Fruit fly (Drosophila melanogaster): ENCODE data around the gene COX8.

The COX8 gene

DNA sequence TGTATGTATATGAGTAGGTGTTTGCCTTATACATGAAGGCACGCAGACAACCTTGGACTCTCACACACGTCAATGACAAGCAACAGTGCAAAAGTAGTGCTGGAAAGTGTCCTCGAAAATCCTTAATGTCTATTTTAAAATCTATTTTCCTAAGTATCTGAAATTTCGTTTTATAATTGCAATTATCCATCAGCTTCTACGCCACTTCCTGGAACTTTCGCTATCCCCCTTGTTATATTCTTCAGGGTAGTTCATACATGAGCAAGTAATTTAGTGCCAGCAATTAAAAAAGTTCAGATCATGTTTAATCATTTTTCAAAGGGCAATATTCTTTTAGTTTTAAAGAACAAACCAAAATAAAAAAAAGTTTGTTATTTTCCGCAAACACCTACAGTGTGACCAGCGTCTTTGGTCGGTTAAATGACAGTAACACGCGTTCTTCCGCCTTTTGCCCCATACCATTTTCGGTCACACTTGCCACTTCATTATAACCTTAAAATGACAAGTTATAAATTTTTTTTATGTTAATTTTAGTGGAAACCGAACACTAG is 22.5 kb downstream of the COX8 start (continued):
- TF ChIP-seq CG13287 (GFP tag; IDR thresholded peaks at IDR 0.05; ENCODE audit: partially characterized antibody) (peak; percentile 34; the same call in 1 of the 2 replicates), pan (optimal IDR thresholded peaks at IDR 0.05) (no peak), pan (GFP tag; optimal IDR thresholded peaks at IDR 0.05 in 1 of 2, IDR thresholded peaks at IDR 0.05 in 1 of 2) (no peak), CG18011 (GFP tag; optimal IDR thresholded peaks at IDR 0.05) (no peak), CG13424 (tag; optimal IDR thresholded peaks at IDR 0.05) (no peak), CG6854 (GFP tag; optimal IDR thresholded peaks at IDR 0.05) (no peak), tgo (GFP tag; IDR thresholded peaks at IDR 0.05) (no peak), Xrp1 (GFP tag; IDR thresholded peaks at IDR 0.05) (no peak), CG7839 (tag; optimal IDR thresholded peaks at IDR 0.05) (no peak), Opbp (GFP tag; IDR thresholded peaks at IDR 0.05; ENCODE audit: partially characterized antibody) (no peak), CG11504 (tag; optimal IDR thresholded peaks at IDR 0.05) (no peak), Tbp (GFP tag; optimal IDR thresholded peaks at IDR 0.05) (no peak), CG6254 (GFP tag; optimal IDR thresholded peaks at IDR 0.05) (peak; percentile 16), E2f1 (GFP tag; IDR thresholded peaks at IDR 0.05) (no peak), CG3847 (GFP tag; IDR thresholded peaks at IDR 0.05) (peak; percentile 37; the same call in 1 of the 2 replicates), CG6272 (GFP tag; IDR thresholded peaks at IDR 0.05) (no peak), Scr (GFP tag; IDR thresholded peaks at IDR 0.05; ENCODE audit: partially characterized antibody) (no peak), CG2889 (GFP tag; IDR thresholded peaks at IDR 0.05) (no peak), Rx (GFP tag; IDR thresholded peaks at IDR 0.05) (no peak), Vsx1 (GFP tag; optimal IDR thresholded peaks at IDR 0.05) (no peak), Deaf1 (tag; optimal IDR thresholded peaks at IDR 0.05) (no peak), kay (GFP tag; optimal IDR thresholded peaks at IDR 0.05) (no peak), Mrtf (GFP tag; IDR thresholded peaks at IDR 0.05) (no peak), Ada2b (GFP tag; IDR thresholded peaks at IDR 0.05) (no peak), CG11085 (GFP tag; IDR thresholded peaks at IDR 0.05) (no peak), HLH54F (GFP tag; optimal IDR thresholded peaks at IDR 0.05) (peak; percentile 25), exex (tag; optimal IDR thresholded peaks at IDR 0.05) (no peak), ERR (GFP tag; optimal IDR thresholded peaks at IDR 0.05) (no peak), CG17912 (GFP tag; optimal IDR thresholded peaks at IDR 0.05) (no peak), ase (GFP tag; IDR thresholded peaks at IDR 0.05) (no peak), toy (GFP tag; IDR thresholded peaks at IDR 0.05) (no peak), HLHmδ (GFP tag; optimal IDR thresholded peaks at IDR 0.05) (no peak), CG31388 (GFP tag; optimal IDR thresholded peaks at IDR 0.05) (no peak), CG11398 (GFP tag; optimal IDR thresholded peaks at IDR 0.05) (no peak), lab (GFP tag; optimal IDR thresholded peaks at IDR 0.05) (no peak), CG8765 (GFP tag; IDR thresholded peaks at IDR 0.05) (no peak), dan (GFP tag; IDR thresholded peaks at IDR 0.05) (no peak), Dref (GFP tag; IDR thresholded peaks at IDR 0.05) (0 out of 2 replicates have a peak, but pooled peaks have one; percentile 10), zen (tag; optimal IDR thresholded peaks at IDR 0.05) (peak; percentile 26)

DNA sequence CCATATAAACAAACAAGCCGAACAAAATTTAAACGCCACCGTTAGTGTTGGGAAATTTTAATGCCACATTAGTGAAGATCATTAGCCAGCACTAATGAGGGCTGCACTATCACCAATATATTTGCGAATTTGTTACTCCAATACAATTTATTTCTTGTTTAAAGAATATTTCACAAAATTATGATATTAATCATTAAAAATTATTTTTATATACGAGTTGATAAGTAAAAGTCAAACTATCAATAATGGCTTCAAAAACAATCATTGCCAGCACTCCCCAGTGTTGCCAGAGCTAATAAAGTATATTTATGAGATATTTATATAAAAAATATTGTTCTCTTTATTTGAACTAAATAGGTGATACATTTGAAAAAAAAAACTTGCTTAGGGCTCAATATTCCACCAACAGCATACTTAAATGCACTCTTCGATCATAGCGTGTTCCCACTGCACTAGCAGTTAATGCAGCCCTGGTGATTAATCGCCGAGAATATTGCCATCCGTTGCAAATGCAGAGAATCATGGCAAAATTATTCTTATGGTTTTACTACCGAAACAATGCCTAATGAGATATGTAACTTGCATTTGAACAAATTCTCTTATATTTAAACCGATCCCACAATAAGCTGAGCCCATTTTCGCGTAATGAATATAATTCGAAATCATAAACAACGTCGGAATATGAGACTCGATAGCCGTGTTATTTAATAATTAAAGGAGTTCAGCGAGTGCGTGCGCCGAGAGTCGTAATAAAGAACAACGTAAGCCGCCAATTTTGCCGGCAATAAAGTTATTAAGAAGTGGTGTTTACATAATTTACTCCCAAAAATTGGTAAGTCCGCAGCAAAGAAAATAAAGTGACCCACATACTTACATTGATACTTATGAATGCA is 23.2 kb downstream of the COX8 start, which contains the start of the genes SAK and Cdk12:
TSS of gene SAK (minus strand) at position 65 of the 893 bp plus-strand sequence.
TSS of gene Cdk12 (plus strand) at position 484 of the 893 bp plus-strand sequence.
- TF ChIP-seq CG9817 (tag; optimal IDR thresholded peaks at IDR 0.05) = peak; percentile 86
- peak; percentile 67 for TF ChIP-seq fu2 (GFP tag; optimal IDR thresholded peaks at IDR 0.05)
- no peak for TF ChIP-seq wek (GFP tag; optimal IDR thresholded peaks at IDR 0.05)
- peak; percentile 54 for TF ChIP-seq CG5245 (GFP tag; optimal IDR thresholded peaks at IDR 0.05)
- peak; percentile 83 for TF ChIP-seq E2f2 (GFP tag; IDR thresholded peaks at IDR 0.05)
- TF ChIP-seq CG16863 (GFP tag; optimal IDR thresholded peaks at IDR 0.05) = peak; percentile 54
- TF ChIP-seq CG3838 (GFP tag; optimal IDR thresholded peaks at IDR 0.05) = peak; percentile 47
- TF ChIP-seq chm (GFP tag; IDR thresholded peaks at IDR 0.05) = peak; percentile 28
- TF ChIP-seq NFAT (GFP tag; IDR thresholded peaks at IDR 0.05) = peak; percentile 84
- peak; percentile 48 for TF ChIP-seq CG10274 (GFP tag; optimal IDR thresholded peaks at IDR 0.05)
- peak; percentile 22; the same call in 1 of the 2 replicates for TF ChIP-seq inv (GFP tag; IDR thresholded peaks at IDR 0.05; ENCODE audit: partially characterized antibody)
- TF ChIP-seq danr (GFP tag; IDR thresholded peaks at IDR 0.05) = peak; percentile 77
- TF ChIP-seq Opbp (GFP tag; IDR thresholded peaks at IDR 0.05; ENCODE audit: partially characterized antibody) = peak; percentile 44; the same call in 1 of the 3 replicates

Data from whole organism, embryonic.